Worm (Caenorhabditis elegans): Measurements from ENCODE around the gene F53C3.4.

ce11 chrII:3952368-3952767, 51.2 kb downstream of the F53C3.4 start:
- no peak for TF ChIP-seq hnd-1 (tag; optimal IDR thresholded peaks at IDR 0.05)
- TF ChIP-seq aly-1 (tag; optimal IDR thresholded peaks at IDR 0.05): no peak
- TF ChIP-seq hmbx-1 (tag; optimal IDR thresholded peaks at IDR 0.05): no peak
- TF ChIP-seq ama-1 (optimal IDR thresholded peaks at IDR 0.05): no peak
- no peak for TF ChIP-seq flt-1 (GFP tag; IDR thresholded peaks at IDR 0.05)
- no peak for TF ChIP-seq tbx-11 (GFP tag; IDR thresholded peaks at IDR 0.05)
- no peak for TF ChIP-seq ceh-36 (tag; optimal IDR thresholded peaks at IDR 0.05)
- TF ChIP-seq ceh-13 (GFP tag; optimal IDR thresholded peaks at IDR 0.05): no peak
- TF ChIP-seq B0310.2 (tag; optimal IDR thresholded peaks at IDR 0.05): no peak
- TF ChIP-seq ets-7 (tag; optimal IDR thresholded peaks at IDR 0.05): no peak
- no peak for TF ChIP-seq tbx-37 (GFP tag; conservative IDR thresholded peaks at IDR 0.05)
- no peak for TF ChIP-seq sea-1 (GFP tag; conservative IDR thresholded peaks at IDR 0.05)
- TF ChIP-seq hmg-4 (GFP tag; optimal IDR thresholded peaks at IDR 0.05): no peak

All from whole organism, early embryonic.